Worm (Caenorhabditis elegans): ENCODE measurements around the gene Y59H11AR.3.

The Y59H11AR.3 gene

ce11 chrIV:8570253-8570652 is 25.0 kb downstream of the Y59H11AR.3 start, which contains the start of gene Y59H11AM.4:
Gene Y59H11AM.4 (minus strand): TSS chrIV:8570353.
- no peak for TF ChIP-seq alr-1 (tag; optimal IDR thresholded peaks at IDR 0.05)
- TF ChIP-seq nhr-25 (tag; optimal IDR thresholded peaks at IDR 0.05): no peak
- TF ChIP-seq dmd-4 (tag; optimal IDR thresholded peaks at IDR 0.05): no peak
- TF ChIP-seq unc-55 (GFP tag; optimal IDR thresholded peaks at IDR 0.05): no peak
- TF ChIP-seq F13H6.1 (tag; optimal IDR thresholded peaks at IDR 0.05): no peak
- TF ChIP-seq aly-2 (tag; optimal IDR thresholded peaks at IDR 0.05): no peak
- no peak for TF ChIP-seq skn-1 (tag; optimal IDR thresholded peaks at IDR 0.05)

ce11 chrIV:8559132-8559531 is 36.1 kb downstream of the Y59H11AR.3 start, which contains the start of gene npr-22:
Gene npr-22 (plus strand): TSS chrIV:8559432.
- TF ChIP-seq sem-4 (tag; optimal IDR thresholded peaks at IDR 0.05) (no peak), nhr-10 (tag; optimal IDR thresholded peaks at IDR 0.05) (no peak), blmp-1 (tag; optimal IDR thresholded peaks at IDR 0.05; ENCODE audit: insufficient read depth) (no peak), peb-1 (tag; optimal IDR thresholded peaks at IDR 0.05) (no peak), nhr-25 (tag; optimal IDR thresholded peaks at IDR 0.05) (no peak), aly-2 (tag; optimal IDR thresholded peaks at IDR 0.05) (no peak), mab-5 (tag; optimal IDR thresholded peaks at IDR 0.05) (no peak), elt-3 (tag; optimal IDR thresholded peaks at IDR 0.05) (no peak), snpc-4 (tag; optimal IDR thresholded peaks at IDR 0.05) (no peak), ceh-82 (tag; optimal IDR thresholded peaks at IDR 0.05) (no peak), Y55F3AM.14 (GFP tag; optimal IDR thresholded peaks at IDR 0.05) (no peak), ceh-16 (tag; optimal IDR thresholded peaks at IDR 0.05) (no peak), nhr-237 (tag; optimal IDR thresholded peaks at IDR 0.05) (no peak), lin-39 (tag; optimal IDR thresholded peaks at IDR 0.05) (no peak), nhr-21 (tag; optimal IDR thresholded peaks at IDR 0.05) (no peak), nhr-11 (tag; optimal IDR thresholded peaks at IDR 0.05) (no peak), egl-27 (tag; optimal IDR thresholded peaks at IDR 0.05) (no peak), fos-1 (tag; optimal IDR thresholded peaks at IDR 0.05) (no peak), ZK546.5 (tag; optimal IDR thresholded peaks at IDR 0.05) (no peak), ztf-1 (GFP tag; conservative IDR thresholded peaks at IDR 0.05) (no peak)
